Worm (Caenorhabditis elegans): Measurements from ENCODE around the gene gskl-1.
"Not testable (repeated sequence)": the region's sequence is repeated elsewhere in the genome, so short reads cannot be mapped to it uniquely, and the experiment has no call there.

Gene gskl-1

ce11 chrII:10947317-10947716, at the start of gene gskl-1, which contains the start of gene tceb-3:
Gene gskl-1 (plus strand): TSS chrII:10947559.
Gene tceb-3 (minus strand): TSS chrII:10947417.
- TF ChIP-seq hlh-8 (tag; optimal IDR thresholded peaks at IDR 0.05): no peak
- TF ChIP-seq ceh-31 (tag; optimal IDR thresholded peaks at IDR 0.05): no peak
- no peak for TF ChIP-seq tbx-2 (tag; optimal IDR thresholded peaks at IDR 0.05)
- no peak for TF ChIP-seq mec-3 (tag; optimal IDR thresholded peaks at IDR 0.05; ENCODE audit: borderline replicate concordance)

- TF ChIP-seq nhr-232 (tag; optimal IDR thresholded peaks at IDR 0.05): no peak
- TF ChIP-seq zip-5 (tag; optimal IDR thresholded peaks at IDR 0.05): no peak
- TF ChIP-seq hlh-15 (tag; optimal IDR thresholded peaks at IDR 0.05): no peak
- TF ChIP-seq pha-2 (tag; optimal IDR thresholded peaks at IDR 0.05): no peak
- TF ChIP-seq ztf-16 (tag; optimal IDR thresholded peaks at IDR 0.05): no peak
These were observed 48.4 kb upstream of the gskl-1 start for ce11 chrII:10898998-10899397.

DNA sequence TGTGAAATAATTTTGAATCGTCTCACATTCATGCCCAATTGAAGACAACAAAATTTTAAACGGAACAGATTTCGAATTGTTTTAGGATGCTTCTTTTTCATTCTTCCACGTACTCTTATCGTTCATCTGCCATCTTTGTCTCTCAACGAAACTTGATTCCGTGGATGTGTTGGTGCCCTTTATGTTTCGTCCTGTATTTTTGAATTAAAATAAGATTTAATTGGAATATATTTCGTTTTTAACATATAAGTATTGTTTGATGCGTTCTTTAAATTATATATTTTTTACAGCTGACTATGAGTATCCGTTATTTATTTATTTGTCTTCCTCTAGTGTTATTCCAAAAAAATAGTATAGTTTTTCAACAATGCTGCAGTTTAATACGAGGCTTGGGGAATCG, 45.3 kb upstream of the gskl-1 start, which contains the start of gene gly-1:
Gene gly-1 (minus strand): TSS at position 101 of the 400 bp plus-strand sequence.
- TF ChIP-seq ceh-30 (tag; optimal IDR thresholded peaks at IDR 0.05) (no peak), lin-11 (tag; optimal IDR thresholded peaks at IDR 0.05) (no peak), hlh-6 (tag; optimal IDR thresholded peaks at IDR 0.05) (no peak), ama-1 (optimal IDR thresholded peaks at IDR 0.05) (no peak), npax-4 (tag; optimal IDR thresholded peaks at IDR 0.05) (no peak), ceh-9 (tag; optimal IDR thresholded peaks at IDR 0.05) (no peak), ttx-3 (tag; optimal IDR thresholded peaks at IDR 0.05) (no peak), ets-4 (tag; optimal IDR thresholded peaks at IDR 0.05) (no peak), pros-1 (tag; optimal IDR thresholded peaks at IDR 0.05) (no peak), ceh-48 (tag; optimal IDR thresholded peaks at IDR 0.05) (no peak), T23F11.4 (GFP tag; optimal IDR thresholded peaks at IDR 0.05) (no peak), unc-86 (tag; optimal IDR thresholded peaks at IDR 0.05) (no peak), pha-2 (tag; optimal IDR thresholded peaks at IDR 0.05) (no peak), fkh-6 (tag; optimal IDR thresholded peaks at IDR 0.05) (no peak), dve-1 (tag; optimal IDR thresholded peaks at IDR 0.05) (no peak)

DNA sequence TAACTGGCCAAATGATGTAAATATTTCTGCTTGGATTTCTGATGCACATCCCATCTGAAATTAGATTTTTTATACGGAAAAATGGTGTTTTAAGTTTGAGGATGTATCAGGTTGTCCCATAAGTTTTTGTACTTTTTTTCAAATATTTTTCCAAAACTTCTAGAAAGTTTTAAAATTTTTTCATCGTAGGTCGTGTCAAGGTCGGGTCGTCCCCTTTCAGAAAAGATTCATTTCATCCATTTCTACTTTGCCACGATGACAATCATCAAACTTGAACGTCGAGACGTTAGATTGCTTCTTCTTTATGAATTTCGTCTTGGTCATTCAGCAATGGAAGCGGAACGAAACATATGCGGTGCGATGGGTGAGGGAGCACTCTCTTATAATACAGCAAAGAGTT, 43.0 kb upstream of the gskl-1 start, which contains the start of gene sra-12:
Gene sra-12 (minus strand): TSS at position 101 of the 400 bp plus-strand sequence.
- TF ChIP-seq elt-4, ceh-48, syd-9 (tag; optimal IDR thresholded peaks at IDR 0.05): not testable (repeated sequence)

DNA sequence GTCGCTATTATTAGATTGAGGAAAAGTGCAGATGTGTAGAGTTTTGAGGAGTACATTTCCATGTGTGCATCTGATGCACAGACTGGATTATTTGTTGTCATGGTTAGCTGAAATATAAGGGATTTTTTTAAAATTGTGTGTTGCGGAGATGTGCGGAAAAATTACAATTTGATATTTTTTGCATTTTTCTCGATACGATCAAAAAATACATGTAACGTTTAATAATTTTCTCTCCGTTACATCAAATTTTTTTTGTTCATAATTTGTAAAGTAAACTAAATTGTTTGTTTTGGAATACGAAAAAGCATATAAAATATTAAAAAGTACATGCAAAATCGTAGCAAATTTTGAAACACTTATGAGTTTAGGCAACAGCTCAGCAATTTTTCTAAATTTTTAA, 37.1 kb upstream of the gskl-1 start, which contains the start of gene sra-11:
Gene sra-11 (minus strand): TSS at position 101 of the 400 bp plus-strand sequence.
- TF ChIP-seq sdc-2 (tag; optimal IDR thresholded peaks at IDR 0.05) (no peak), ceh-9 (tag; optimal IDR thresholded peaks at IDR 0.05) (no peak), Y22D7AL.16 (tag; optimal IDR thresholded peaks at IDR 0.05) (no peak), unc-3 (GFP tag; conservative IDR thresholded peaks at IDR 0.05) (no peak), unc-3 (tag; optimal IDR thresholded peaks at IDR 0.05) (no peak), ref-2 (tag; optimal IDR thresholded peaks at IDR 0.05) (no peak), F13H6.1 (tag; optimal IDR thresholded peaks at IDR 0.05) (no peak), elt-2 (tag; optimal IDR thresholded peaks at IDR 0.05) (no peak)

DNA sequence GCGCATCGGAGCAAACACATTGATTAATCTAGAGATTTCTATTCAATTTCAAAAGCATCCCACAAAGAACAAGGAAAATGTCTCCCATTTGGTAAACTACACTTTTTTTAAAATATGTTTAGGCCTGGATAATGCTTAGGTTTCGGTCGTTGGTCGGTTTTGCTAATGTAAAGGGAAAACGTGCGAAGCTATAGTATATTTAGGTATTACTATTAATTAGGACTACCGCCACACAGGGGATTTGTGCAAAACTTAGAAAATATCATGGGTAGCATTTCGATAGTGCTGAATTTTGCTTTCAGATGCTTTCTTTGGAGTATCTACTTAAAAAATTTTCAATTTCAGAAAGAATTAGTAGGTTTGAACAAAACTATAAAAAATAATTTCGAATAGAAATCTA, 34.4 kb upstream of the gskl-1 start:
- TF ChIP-seq ceh-45 (GFP tag; IDR thresholded peaks at IDR 0.05): no peak
- TF ChIP-seq pqm-1 (tag; optimal IDR thresholded peaks at IDR 0.05): no peak
- no peak for TF ChIP-seq hlh-13 (GFP tag; optimal IDR thresholded peaks at IDR 0.05)
- no peak for TF ChIP-seq unc-3 (GFP tag; conservative IDR thresholded peaks at IDR 0.05)
- no peak for TF ChIP-seq unc-3 (tag; optimal IDR thresholded peaks at IDR 0.05)
- no peak for TF ChIP-seq ceh-19 (GFP tag; optimal IDR thresholded peaks at IDR 0.05)
- TF ChIP-seq lin-11 (tag; optimal IDR thresholded peaks at IDR 0.05): no peak
- no peak for TF ChIP-seq ceh-31 (tag; optimal IDR thresholded peaks at IDR 0.05)
- TF ChIP-seq che-1 (tag; optimal IDR thresholded peaks at IDR 0.05): no peak
- TF ChIP-seq ceh-30 (tag; optimal IDR thresholded peaks at IDR 0.05): no peak
- TF ChIP-seq ztf-16 (tag; optimal IDR thresholded peaks at IDR 0.05): no peak
- TF ChIP-seq hlh-6 (tag; optimal IDR thresholded peaks at IDR 0.05): no peak
- TF ChIP-seq syd-9 (tag; optimal IDR thresholded peaks at IDR 0.05): no peak
- no peak for TF ChIP-seq ceh-48 (tag; optimal IDR thresholded peaks at IDR 0.05)
- no peak for TF ChIP-seq unc-55 (GFP tag; optimal IDR thresholded peaks at IDR 0.05)
- no peak for TF ChIP-seq ceh-24 (tag; optimal IDR thresholded peaks at IDR 0.05)
- no peak for TF ChIP-seq pat-9 (tag; optimal IDR thresholded peaks at IDR 0.05)
- no peak for TF ChIP-seq nhr-232 (tag; optimal IDR thresholded peaks at IDR 0.05)
- no peak for TF ChIP-seq ama-1 (optimal IDR thresholded peaks at IDR 0.05)
- TF ChIP-seq tbx-7 (tag; optimal IDR thresholded peaks at IDR 0.05): no peak
- TF ChIP-seq K09A11.1 (tag; optimal IDR thresholded peaks at IDR 0.05; ENCODE audit: insufficient read depth): no peak

Measured in whole organism, late embryonic.